Worm (Caenorhabditis elegans) whole organism, L1 larva: ENCODE data around the gene gei-1.

Source experiments
- C04F5.9 ChIP-seq: sonication (generic microtip); optimal IDR thresholded peaks from 2 replicates; lab custom pipeline; 2016; ENCODE audit warnings: missing genetic modification characterization, missing compliant biosample characterization
- C16A3.4 ChIP-seq: fragments of 150-350 bp; optimal IDR thresholded peaks from 2 replicates; lab custom pipeline; 2014; ENCODE audit warnings: missing biosample characterization, missing genetic modification characterization
- F16B12.6 ChIP-seq: fragments of 150-350 bp; optimal IDR thresholded peaks from 2 replicates; lab custom pipeline; 2014; ENCODE audit warnings: missing biosample characterization, missing genetic modification characterization
- Y116A8C.19 ChIP-seq: sonication (generic microtip); optimal IDR thresholded peaks from 2 replicates; lab custom pipeline; 2016; ENCODE audit warnings: missing compliant biosample characterization, missing genetic modification characterization, borderline replicate concordance
- aly-2 ChIP-seq: fragments of 150-350 bp; optimal IDR thresholded peaks from 2 replicates; lab custom pipeline; 2014; ENCODE audit warnings: missing biosample characterization, missing genetic modification characterization
- ama-1 ChIP-seq: fragments of 150-350 bp; optimal IDR thresholded peaks from 2 replicates; lab custom pipeline; 2014
- blmp-1 ChIP-seq: fragments of 150-350 bp; optimal IDR thresholded peaks from 2 replicates; lab custom pipeline; 2014; ENCODE audit warnings: missing biosample characterization, missing genetic modification characterization
- ceh-8 ChIP-seq: fragments of 200-800 bp; sonication (Bioruptor generic); optimal IDR thresholded peaks from 2 replicates; lab custom pipeline; 2018; ENCODE audit warnings: mild to moderate bottlenecking, missing genetic modification characterization, moderate library complexity, missing compliant biosample characterization
- ceh-82 ChIP-seq, 3 experiments: fragments of 150-350 bp in 1 of 3; sonication (generic microtip) in 2 of 3; optimal IDR thresholded peaks; 2 replicates each; lab custom pipeline; 2014 to 2017; ENCODE audit warnings: missing biosample characterization in 3 of 3, missing genetic modification characterization in 3 of 3
- ceh-88 ChIP-seq: fragments of 200-800 bp; sonication (Bioruptor generic); IDR thresholded peaks from 2 replicates; pipeline ENCODE4 v1.3.6; 2022; ENCODE audit warnings: missing genetic modification characterization, missing compliant biosample characterization
- ceh-90 ChIP-seq: sonication (generic microtip); optimal IDR thresholded peaks from 2 replicates; lab custom pipeline; 2016; ENCODE audit warnings: missing genetic modification characterization, missing compliant biosample characterization
- dpl-1 ChIP-seq, 3 experiments: fragments of 150-350 bp in 2 of 3; sonication (generic microtip) in 1 of 3; optimal IDR thresholded peaks; 2 replicates each; lab custom pipeline; 2014 to 2017; ENCODE audit warnings: missing biosample characterization in 3 of 3, missing genetic modification characterization in 3 of 3, missing genetic modification reagents in 3 of 3
- efl-1 ChIP-seq, 4 experiments: fragments of 150-350 bp; optimal IDR thresholded peaks in 3 of 4; peaks in 1 of 4; 1 replicate in 1 of 4; 2 replicates in 3 of 4; lab custom pipeline; 2014; ENCODE audit warnings: missing biosample characterization in 2 of 4, missing genetic modification characterization in 2 of 4, missing genetic modification reagents in 2 of 4
- efl-3 ChIP-seq: fragments of 200-800 bp; sonication (Bioruptor generic); optimal IDR thresholded peaks from 2 replicates; lab custom pipeline; 2018; ENCODE audit warnings: mild to moderate bottlenecking, missing genetic modification characterization, missing compliant biosample characterization
- egl-27 ChIP-seq, 2 experiments: fragments of 150-350 bp in 1 of 2; sonication (generic microtip); optimal IDR thresholded peaks; 3 replicates each; lab custom pipeline; 2017 to 2018; ENCODE audit warnings: missing biosample characterization in 2 of 2, missing genetic modification characterization in 2 of 2, missing genetic modification reagents in 2 of 2
- ets-5 ChIP-seq: fragments of 200-800 bp; sonication (Bioruptor generic); IDR thresholded peaks from 2 replicates; pipeline ENCODE4 v1.3.6; 2022; ENCODE audit warnings: missing genetic modification characterization, missing compliant biosample characterization
- fkh-4 ChIP-seq: sonication (generic microtip); optimal IDR thresholded peaks from 2 replicates; lab custom pipeline; 2016; ENCODE audit warnings: missing compliant biosample characterization, missing genetic modification characterization, borderline replicate concordance
- fkh-8 ChIP-seq: sonication (generic microtip); optimal IDR thresholded peaks from 2 replicates; lab custom pipeline; 2016; ENCODE audit warnings: mild to moderate bottlenecking, missing genetic modification characterization, missing compliant biosample characterization
- fos-1 ChIP-seq: fragments of 150-350 bp; optimal IDR thresholded peaks from 2 replicates; lab custom pipeline; 2014; ENCODE audit warnings: missing biosample characterization, missing genetic modification characterization
- grh-1 ChIP-seq: fragments of 200-800 bp; sonication (Bioruptor generic); IDR thresholded peaks from 2 replicates; pipeline ENCODE4 v1.3.6; 2022; ENCODE audit warnings: missing genetic modification reagents, missing genetic modification characterization, missing compliant biosample characterization
- hlh-17 ChIP-seq: fragments of 200-800 bp; sonication (Bioruptor generic); optimal IDR thresholded peaks from 2 replicates; lab custom pipeline; 2018; ENCODE audit warnings: missing genetic modification characterization, mild to moderate bottlenecking, missing compliant biosample characterization, moderate library complexity, borderline replicate concordance
- hpl-2 ChIP-seq: fragments of 150-350 bp; optimal IDR thresholded peaks from 2 replicates; lab custom pipeline; 2014; ENCODE audit warnings: missing biosample characterization, missing genetic modification reagents, missing genetic modification characterization
- irx-1 ChIP-seq: sonication (generic microtip); optimal IDR thresholded peaks from 2 replicates; lab custom pipeline; 2016; ENCODE audit warnings: missing genetic modification characterization, missing compliant biosample characterization
- isw-1 ChIP-seq: fragments of 200-800 bp; sonication (Bioruptor generic); IDR thresholded peaks from 2 replicates; pipeline ENCODE4 v1.3.6; 2022; ENCODE audit warnings: missing genetic modification characterization, missing compliant biosample characterization
- jun-1 ChIP-seq: fragments of 150-350 bp; optimal IDR thresholded peaks from 2 replicates; lab custom pipeline; 2014; ENCODE audit warnings: missing biosample characterization, missing genetic modification reagents, missing genetic modification characterization
- lin-13 ChIP-seq: fragments of 150-350 bp; optimal IDR thresholded peaks from 2 replicates; lab custom pipeline; 2014; ENCODE audit warnings: missing biosample characterization, missing genetic modification reagents, missing genetic modification characterization
- lin-15B ChIP-seq: fragments of 150-350 bp; sonication (generic microtip); optimal IDR thresholded peaks from 3 replicates; lab custom pipeline; 2014; ENCODE audit warnings: missing biosample characterization, missing genetic modification characterization
- lin-35 ChIP-seq, 2 experiments: fragments of 150-350 bp; optimal IDR thresholded peaks; 2 replicates each; lab custom pipeline; 2014; ENCODE audit warnings: missing biosample characterization in 2 of 2, missing genetic modification characterization in 2 of 2, missing genetic modification reagents in 2 of 2
- lin-39 ChIP-seq: fragments of 150-350 bp; optimal IDR thresholded peaks from 2 replicates; lab custom pipeline; 2014; ENCODE audit warnings: missing biosample characterization, missing genetic modification reagents, missing genetic modification characterization
- lir-3 ChIP-seq: sonication (generic microtip); optimal IDR thresholded peaks from 2 replicates; lab custom pipeline; 2016; ENCODE audit warnings: mild to moderate bottlenecking, missing genetic modification characterization, moderate library complexity, missing compliant biosample characterization; ENCODE audit not compliant: poor library complexity
- lsy-2 ChIP-seq, 2 experiments: fragments of 150-350 bp; optimal IDR thresholded peaks; 2 replicates each; lab custom pipeline; 2014; ENCODE audit warnings: missing biosample characterization in 2 of 2, missing genetic modification characterization in 2 of 2
- mdl-1 ChIP-seq, 2 experiments: fragments of 150-350 bp; optimal IDR thresholded peaks; 2 replicates each; lab custom pipeline; 2014 to 2017; ENCODE audit warnings: missing biosample characterization in 2 of 2, missing genetic modification characterization in 2 of 2, inconsistent platforms in 1 of 2
- nhr-12 ChIP-seq: sonication (generic microtip); optimal IDR thresholded peaks from 2 replicates; lab custom pipeline; 2017; ENCODE audit warnings: missing biosample characterization, missing genetic modification characterization
- nhr-19 ChIP-seq: fragments of 200-800 bp; sonication (Bioruptor generic); conservative IDR thresholded peaks from 2 replicates; pipeline ENCODE4 v1.3.6; 2022; ENCODE audit warnings: missing genetic modification characterization, missing compliant biosample characterization
- nhr-28 ChIP-seq: fragments of 150-350 bp; optimal IDR thresholded peaks from 2 replicates; lab custom pipeline; 2014; ENCODE audit warnings: missing biosample characterization, missing genetic modification characterization
- nhr-76 ChIP-seq: sonication (generic microtip); optimal IDR thresholded peaks from 2 replicates; lab custom pipeline; 2017; ENCODE audit warnings: missing biosample characterization, missing genetic modification characterization
- nhr-85 ChIP-seq: sonication (generic microtip); peaks from one replicate; lab custom pipeline; 2016; ENCODE audit warnings: missing genetic modification characterization, inconsistent platforms, missing compliant biosample characterization
- nhr-90 ChIP-seq: sonication (generic microtip); optimal IDR thresholded peaks from 2 replicates; lab custom pipeline; 2016; ENCODE audit warnings: mild to moderate bottlenecking, missing genetic modification characterization, missing compliant biosample characterization; ENCODE audit not compliant: poor library complexity
- pax-3 ChIP-seq: fragments of 200-800 bp; sonication (Bioruptor generic); optimal IDR thresholded peaks from 2 replicates; lab custom pipeline; 2018; ENCODE audit warnings: mild to moderate bottlenecking, missing genetic modification characterization, moderate library complexity, missing compliant biosample characterization
- rnt-1 ChIP-seq: sonication (generic microtip); optimal IDR thresholded peaks from 2 replicates; lab custom pipeline; 2016; ENCODE audit warnings: mild to moderate bottlenecking, missing genetic modification characterization, moderate library complexity, missing compliant biosample characterization
- skn-1 ChIP-seq: fragments of 150-350 bp; optimal IDR thresholded peaks from 2 replicates; lab custom pipeline; 2014; ENCODE audit warnings: missing biosample characterization, missing genetic modification characterization
- snu-23 ChIP-seq: sonication (generic microtip); optimal IDR thresholded peaks from 2 replicates; lab custom pipeline; 2016; ENCODE audit warnings: missing genetic modification characterization, missing compliant biosample characterization
- sptf-1 ChIP-seq: fragments of 150-350 bp; optimal IDR thresholded peaks from 2 replicates; lab custom pipeline; 2014; ENCODE audit warnings: missing biosample characterization, missing genetic modification characterization
- sup-37 ChIP-seq: fragments of 200-800 bp; sonication (Bioruptor generic); optimal IDR thresholded peaks from 2 replicates; lab custom pipeline; 2018; ENCODE audit warnings: mild to moderate bottlenecking, missing genetic modification characterization, missing compliant biosample characterization
- tbx-2 ChIP-seq: sonication (generic microtip); optimal IDR thresholded peaks from 2 replicates; lab custom pipeline; 2016; ENCODE audit warnings: missing genetic modification characterization, missing compliant biosample characterization
- tlp-1 ChIP-seq: fragments of 150-350 bp; optimal IDR thresholded peaks from 2 replicates; lab custom pipeline; 2014; ENCODE audit warnings: missing biosample characterization, missing genetic modification characterization
- unc-98 ChIP-seq: fragments of 200-800 bp; sonication (Bioruptor generic); IDR thresholded peaks from 2 replicates; pipeline ENCODE4 v1.3.6; 2022; ENCODE audit warnings: missing genetic modification characterization, missing compliant biosample characterization
- vab-15 ChIP-seq: sonication (generic microtip); optimal IDR thresholded peaks from 2 replicates; lab custom pipeline; 2017; ENCODE audit warnings: missing genotype, mild to moderate bottlenecking, missing genetic modification characterization, missing compliant biosample characterization
- xbp-1 ChIP-seq: sonication (generic microtip); optimal IDR thresholded peaks from 2 replicates; lab custom pipeline; 2016; ENCODE audit warnings: missing genetic modification characterization, missing compliant biosample characterization
- zip-4 ChIP-seq: fragments of 200-800 bp; sonication (Bioruptor generic); optimal IDR thresholded peaks from 2 replicates; lab custom pipeline; 2018; ENCODE audit warnings: mild to moderate bottlenecking, missing genetic modification characterization, moderate library complexity, missing compliant biosample characterization

gei-1 gene

DNA sequence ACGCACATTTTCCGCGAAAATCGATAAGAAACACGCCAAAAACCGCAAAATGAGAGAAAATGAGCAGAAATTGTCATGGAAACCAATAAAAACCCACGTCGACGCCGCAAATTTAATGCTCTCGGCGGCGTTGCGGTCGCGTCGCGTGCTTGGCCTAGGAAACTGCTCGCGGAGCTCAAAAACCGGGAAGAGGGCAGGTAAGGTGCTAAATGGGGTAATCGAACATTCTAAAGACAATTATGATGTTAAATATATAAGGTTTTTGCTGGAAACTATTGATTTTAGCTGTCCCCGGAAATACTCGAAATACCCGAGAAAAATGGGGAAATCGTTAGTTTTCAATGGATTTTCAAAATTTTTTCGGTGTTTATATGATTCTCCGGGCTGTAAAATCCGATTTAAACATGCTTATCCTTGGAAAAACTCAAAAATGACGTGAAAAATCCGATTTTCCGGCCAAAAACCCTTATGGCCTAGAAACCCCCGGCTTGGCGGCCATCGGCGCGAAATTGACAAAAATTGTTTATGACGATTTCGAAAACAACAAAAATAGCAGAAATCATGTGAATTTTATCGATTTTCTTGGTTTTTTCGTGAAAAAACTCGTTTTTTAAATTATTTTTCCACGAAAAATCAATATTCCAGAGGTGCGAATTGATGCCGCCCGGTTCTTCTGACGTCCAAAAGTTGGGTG is 22.2 kb upstream of the gei-1 start, which contains the start of gene phf-15:
TSS of gene phf-15 (plus strand) at position 537 of the 694 bp plus-strand sequence.
- TF ChIP-seq xbp-1 (tag; lab: Kevin White, UChicago) (peak; percentile 34), egl-27 (tag; optimal IDR thresholded peaks at IDR 0.05; lab: Kevin White, UChicago) (no peak), rnt-1 (tag; lab: Kevin White, UChicago) (no peak), nhr-90 (no peak), ets-5 (GFP tag; lab: Robert Waterston, UW) (no peak), fkh-4 (tag; lab: Kevin White, UChicago) (peak; percentile 60), lsy-2 (tag; optimal IDR thresholded peaks at IDR 0.05; lab: Kevin White, UChicago) (peak in 1 of 2 experiments; percentile 39), efl-3 (GFP tag; lab: Kevin White, UChicago) (no peak), mdl-1 (tag; optimal IDR thresholded peaks at IDR 0.05; lab: Kevin White, UChicago) (no peak), lin-35 (GFP tag; optimal IDR thresholded peaks at IDR 0.05; lab: Kevin White, UChicago) (peak; percentile 13 to 14), ama-1 (lab: Kevin White, UChicago) (no peak), vab-15 (peak; percentile 16), lir-3 (tag; lab: Kevin White, UChicago) (no peak), Y116A8C.19 (no peak), zip-4 (GFP tag; lab: Kevin White, UChicago) (no peak), unc-98 (GFP tag; lab: Robert Waterston, UW) (no peak), skn-1 (tag; lab: Kevin White, UChicago) (peak; percentile 12), nhr-12 (tag; lab: Kevin White, UChicago) (no peak), tbx-2 (tag; lab: Kevin White, UChicago) (peak; percentile 31), grh-1 (GFP tag; lab: Robert Waterston, UW) (no peak), ceh-82 (tag; optimal IDR thresholded peaks at IDR 0.05; lab: Kevin White, UChicago) (peak in 1 of 3 experiments; percentile 12), isw-1 (peak; percentile 29; the same call in 1 of the 2 replicates), dpl-1 (GFP tag; optimal IDR thresholded peaks at IDR 0.05; lab: Kevin White, UChicago) (peak in 2 of 3 experiments; percentile 1 to 23), fos-1 (no peak), ceh-90 (tag; lab: Kevin White, UChicago) (peak; percentile 81), F16B12.6 (tag; lab: Kevin White, UChicago) (peak; percentile 38), blmp-1 (tag; lab: Kevin White, UChicago) (no peak), hpl-2 (no peak), efl-1 (optimal IDR thresholded peaks at IDR 0.05; lab: Kevin White, UChicago) (peak; percentile 20 to 27), efl-1 (GFP tag; optimal IDR thresholded peaks at IDR 0.05 in 1 of 2; lab: Kevin White, UChicago) (peak; percentile 6 to 89), fkh-8 (tag; lab: Kevin White, UChicago) (peak; percentile 55), C16A3.4 (tag; lab: Kevin White, UChicago) (no peak), pax-3 (peak; percentile 27), irx-1 (tag; lab: Kevin White, UChicago) (peak; percentile 58), jun-1 (tag; lab: Kevin White, UChicago) (no peak), ceh-88 (GFP tag; lab: Robert Waterston, UW) (no peak), lin-39 (tag; lab: Kevin White, UChicago) (no peak), snu-23 (GFP tag; lab: Kevin White, UChicago) (peak; percentile 13), nhr-85 (tag; lab: Kevin White, UChicago) (peak; percentile 72)

DNA sequence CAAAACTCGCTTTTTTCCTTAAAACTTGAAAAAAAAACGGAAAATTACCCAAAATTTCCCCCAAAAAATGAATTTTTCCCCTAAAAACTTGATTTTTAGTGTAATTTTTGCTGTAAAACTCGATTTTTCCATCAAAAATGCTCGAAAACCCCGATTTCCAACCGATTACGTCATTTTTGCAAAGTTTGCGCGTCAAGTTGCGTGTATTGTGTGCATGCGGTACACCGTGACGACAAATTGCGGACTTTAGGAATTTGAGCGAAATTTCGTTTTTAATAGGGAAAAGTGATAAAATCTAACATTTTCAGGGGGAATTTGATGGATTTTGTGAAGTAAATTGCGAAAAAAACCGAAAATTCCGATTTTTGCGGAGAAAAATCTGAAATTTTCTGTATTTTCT is 20.8 kb upstream of the gei-1 start:
- no peak for TF ChIP-seq nhr-28 (tag; lab: Kevin White, UChicago)
- peak; percentile 50 for TF ChIP-seq isw-1
- no peak for TF ChIP-seq Y116A8C.19
- no peak for TF ChIP-seq efl-3 (GFP tag; lab: Kevin White, UChicago)
- TF ChIP-seq aly-2 (tag; lab: Kevin White, UChicago) = peak; percentile 57
- peak; percentile 98 for TF ChIP-seq F16B12.6 (tag; lab: Kevin White, UChicago)
- no peak for TF ChIP-seq nhr-76
- TF ChIP-seq C04F5.9 = no peak
- no peak for TF ChIP-seq grh-1 (GFP tag; lab: Robert Waterston, UW)
- TF ChIP-seq dpl-1 (GFP tag; optimal IDR thresholded peaks at IDR 0.05; lab: Kevin White, UChicago) = peak; percentile 70 to 77 (median 77)
- TF ChIP-seq sup-37 (GFP tag; lab: Kevin White, UChicago) = no peak
- TF ChIP-seq lin-13 (GFP tag; lab: Kevin White, UChicago) = peak; percentile 27
- TF ChIP-seq C16A3.4 (tag; lab: Kevin White, UChicago) = peak; percentile 40
- TF ChIP-seq ceh-8 = no peak
- TF ChIP-seq pax-3 = no peak
- no peak for TF ChIP-seq tlp-1 (tag; lab: Kevin White, UChicago)
- TF ChIP-seq blmp-1 (tag; lab: Kevin White, UChicago) = peak; percentile 68
- no peak for TF ChIP-seq sptf-1 (tag; lab: Kevin White, UChicago)
- TF ChIP-seq lin-15B (tag; lab: Kevin White, UChicago) = peak; percentile 45
- TF ChIP-seq nhr-19 (GFP tag; lab: Robert Waterston, UW) = peak; percentile 64
- no peak for TF ChIP-seq hlh-17 (GFP tag; lab: Kevin White, UChicago)
